Fruit fly (Drosophila melanogaster): ENCODE results near the gene yl.

dm6 chrX:14172524-14172923 lies 20.5 kb upstream of the yl start, which contains the start of gene betaNACtes1:
- TF ChIP-seq toe (GFP tag; optimal IDR thresholded peaks at IDR 0.05) (no peak), kay (GFP tag; ENCODE audit: borderline replicate concordance) (no peak), CG7101 (tag; optimal IDR thresholded peaks at IDR 0.05) (no peak), CG33017 (tag; optimal IDR thresholded peaks at IDR 0.05) (no peak), CG14711 (tag; optimal IDR thresholded peaks at IDR 0.05) (no peak), CG11617 (GFP tag; optimal IDR thresholded peaks at IDR 0.05) (no peak), pad (GFP tag; optimal IDR thresholded peaks at IDR 0.05) (no peak), ovo (GFP tag; optimal IDR thresholded peaks at IDR 0.05) (no peak), CG12768 (GFP tag; optimal IDR thresholded peaks at IDR 0.05) (no peak), Clk (GFP tag; optimal IDR thresholded peaks at IDR 0.05) (no peak), cnc (optimal IDR thresholded peaks at IDR 0.05) (no peak), CG7045 (GFP tag; optimal IDR thresholded peaks at IDR 0.05) (no peak), Crg-1 (GFP tag; optimal IDR thresholded peaks at IDR 0.05) (no peak), tj (GFP tag; optimal IDR thresholded peaks at IDR 0.05) (no peak)

Measured in whole organism, adult.